Worm (Caenorhabditis elegans) whole organism, midembryonic: ENCODE results near the gene noca-1.

Source experiments
- T22C8.4 ChIP-seq: fragments of 200-800 bp; sonication (Bioruptor generic); IDR thresholded peaks from 2 replicates; pipeline ENCODE4 v1.3.6; 2022; ENCODE audit warnings: missing genetic modification characterization, missing compliant biosample characterization
- cog-1 ChIP-seq: sonication (generic microtip); optimal IDR thresholded peaks from 2 replicates; lab custom pipeline; 2016; ENCODE audit warnings: missing genetic modification characterization, missing compliant biosample characterization
- flt-1 ChIP-seq: fragments of 200-800 bp; sonication (Bioruptor generic); IDR thresholded peaks from 2 replicates; pipeline ENCODE4 v1.3.6; 2022; ENCODE audit warnings: missing genetic modification characterization, missing compliant biosample characterization
- klf-2 ChIP-seq: fragments of 200-800 bp; sonication (Bioruptor generic); conservative IDR thresholded peaks from 2 replicates; pipeline ENCODE4 v1.3.6; 2022; ENCODE audit warnings: missing genetic modification reagents, missing genetic modification characterization, missing compliant biosample characterization
- med-1 ChIP-seq: sonication (generic microtip); optimal IDR thresholded peaks from 2 replicates; lab custom pipeline; 2017; ENCODE audit warnings: missing genetic modification characterization, mild to moderate bottlenecking, missing compliant biosample characterization, antibody characterized with exemption, missing genetic modification reagents; ENCODE audit not compliant: insufficient read depth
- ref-1 ChIP-seq: fragments of 200-800 bp; sonication (Bioruptor generic); conservative IDR thresholded peaks from 2 replicates; pipeline ENCODE4 v1.3.6; 2022; ENCODE audit warnings: missing genetic modification reagents, missing genetic modification characterization, missing compliant biosample characterization
- tab-1 ChIP-seq: fragments of 200-800 bp; sonication (Bioruptor generic); IDR thresholded peaks from 2 replicates; pipeline ENCODE4 v1.3.6; 2022; ENCODE audit warnings: missing genetic modification characterization, missing compliant biosample characterization
- ztf-23 ChIP-seq: fragments of 200-800 bp; sonication (Bioruptor generic); IDR thresholded peaks from 2 replicates; pipeline ENCODE4 v1.3.6; 2022; ENCODE audit warnings: missing genetic modification reagents, missing genetic modification characterization, missing compliant biosample characterization
- ztf-29 ChIP-seq: fragments of 200-800 bp; sonication (Bioruptor generic); IDR thresholded peaks from 2 replicates; pipeline ENCODE4 v1.3.6; 2022; ENCODE audit warnings: missing genetic modification reagents, missing genetic modification characterization, missing compliant biosample characterization

- TF ChIP-seq cog-1 (tag; lab: Kevin White, UChicago) (no peak), klf-2 (GFP tag; lab: Robert Waterston, UW) (no peak), T22C8.4 (GFP tag; lab: Robert Waterston, UW) (no peak), ref-1 (GFP tag; lab: Robert Waterston, UW) (no peak), flt-1 (GFP tag; lab: Robert Waterston, UW) (no peak), tab-1 (GFP tag; lab: Robert Waterston, UW) (no peak), ztf-23 (GFP tag; lab: Robert Waterston, UW) (no peak), ztf-29 (GFP tag; lab: Robert Waterston, UW) (no peak), med-1 (no peak)
These were observed 45.1 kb downstream of the noca-1 start, which contains the start of gene F57B1.9 for ce11 chrV:13197823-13198222.
